Worm (Caenorhabditis elegans) whole organism, late embryonic: Measurements from ENCODE around the gene sec-6.
A peak's percentile ranks its signal among the peaks of the same experiment; 100 is the strongest.

Experiments used
- C08G9.2 ChIP-seq: sonication (generic microtip); optimal IDR thresholded peaks from 2 replicates; lab custom pipeline; 2016; ENCODE audit warnings: mild to moderate bottlenecking, missing genetic modification characterization, moderate library complexity, missing compliant biosample characterization
- C38D4.7 ChIP-seq: fragments of 200-800 bp; sonication (Bioruptor generic); optimal IDR thresholded peaks from 2 replicates; lab custom pipeline; 2018; ENCODE audit warnings: mild to moderate bottlenecking, missing genetic modification characterization, moderate library complexity, missing compliant biosample characterization
- F13H6.1 ChIP-seq: sonication (generic microtip); optimal IDR thresholded peaks from 2 replicates; lab custom pipeline; 2016; ENCODE audit warnings: missing genetic modification characterization, missing compliant biosample characterization
- K02D7.2 ChIP-seq: sonication (generic microtip); optimal IDR thresholded peaks from 2 replicates; lab custom pipeline; 2017; ENCODE audit warnings: mild to moderate bottlenecking, missing genetic modification characterization, missing compliant biosample characterization
- Y22D7AL.16 ChIP-seq: sonication (generic microtip); optimal IDR thresholded peaks from 2 replicates; lab custom pipeline; 2016; ENCODE audit warnings: missing genetic modification characterization, missing compliant biosample characterization
- ahr-1 ChIP-seq: sonication (generic microtip); optimal IDR thresholded peaks from 2 replicates; lab custom pipeline; 2016; ENCODE audit warnings: missing genetic modification characterization, missing compliant biosample characterization
- ama-1 ChIP-seq: fragments of 150-350 bp; optimal IDR thresholded peaks from 2 replicates; lab custom pipeline; 2014
- ceh-14 ChIP-seq: sonication (generic microtip); optimal IDR thresholded peaks from 2 replicates; lab custom pipeline; 2016; ENCODE audit warnings: missing genotype, missing genetic modification characterization, missing compliant biosample characterization
- ceh-18 ChIP-seq: sonication (generic microtip); optimal IDR thresholded peaks from 2 replicates; lab custom pipeline; 2016; ENCODE audit warnings: missing genetic modification characterization, missing compliant biosample characterization
- ceh-19 ChIP-seq: fragments of 200-800 bp; sonication (Bioruptor generic); optimal IDR thresholded peaks from 2 replicates; lab custom pipeline; 2018; ENCODE audit warnings: mild to moderate bottlenecking, missing genetic modification characterization, missing compliant biosample characterization
- ceh-2 ChIP-seq: sonication (generic microtip); optimal IDR thresholded peaks from 2 replicates; lab custom pipeline; 2016; ENCODE audit warnings: missing genotype, missing genetic modification characterization, missing compliant biosample characterization
- ceh-22 ChIP-seq: sonication (generic microtip); optimal IDR thresholded peaks from 2 replicates; lab custom pipeline; 2017; ENCODE audit warnings: missing biosample characterization, missing genetic modification characterization
- ceh-30 ChIP-seq: fragments of 150-350 bp; optimal IDR thresholded peaks from 2 replicates; lab custom pipeline; 2014; ENCODE audit warnings: missing biosample characterization, missing genetic modification characterization
- ceh-31 ChIP-seq: sonication (generic microtip); optimal IDR thresholded peaks from 2 replicates; lab custom pipeline; 2016; ENCODE audit warnings: missing genetic modification characterization, missing compliant biosample characterization
- ceh-34 ChIP-seq: sonication (generic microtip); optimal IDR thresholded peaks from 2 replicates; lab custom pipeline; 2016; ENCODE audit warnings: mild to moderate bottlenecking, missing genetic modification characterization, missing compliant biosample characterization
- ceh-48 ChIP-seq: sonication (generic microtip); optimal IDR thresholded peaks from 2 replicates; lab custom pipeline; 2016; ENCODE audit warnings: missing genetic modification characterization, inconsistent platforms, missing compliant biosample characterization
- ceh-6 ChIP-seq: fragments of 200-800 bp; sonication (Bioruptor generic); optimal IDR thresholded peaks from 2 replicates; lab custom pipeline; 2018; ENCODE audit warnings: mild to moderate bottlenecking, missing genetic modification characterization, missing compliant biosample characterization
- ceh-9 ChIP-seq: sonication (generic microtip); optimal IDR thresholded peaks from 2 replicates; lab custom pipeline; 2016; ENCODE audit warnings: mild to moderate bottlenecking, missing genetic modification characterization, inconsistent platforms, missing compliant biosample characterization
- che-1 ChIP-seq: sonication (generic microtip); optimal IDR thresholded peaks from 2 replicates; lab custom pipeline; 2016; ENCODE audit warnings: mild to moderate bottlenecking, missing genetic modification characterization, missing compliant biosample characterization
- dmd-4 ChIP-seq: sonication (generic microtip); optimal IDR thresholded peaks from 2 replicates; lab custom pipeline; 2016; ENCODE audit warnings: borderline replicate concordance, missing genetic modification characterization, missing compliant biosample characterization
- elt-4 ChIP-seq: sonication (generic microtip); optimal IDR thresholded peaks from 2 replicates; lab custom pipeline; 2016; ENCODE audit warnings: missing genetic modification characterization, missing compliant biosample characterization
- ets-4 ChIP-seq: sonication (generic microtip); optimal IDR thresholded peaks from 2 replicates; lab custom pipeline; 2016; ENCODE audit warnings: missing genetic modification characterization, missing compliant biosample characterization
- fkh-6 ChIP-seq: sonication (generic microtip); optimal IDR thresholded peaks from 2 replicates; lab custom pipeline; 2016; ENCODE audit warnings: missing genetic modification characterization, missing compliant biosample characterization
- hlh-13 ChIP-seq: fragments of 200-800 bp; sonication (Bioruptor generic); optimal IDR thresholded peaks from 2 replicates; lab custom pipeline; 2018; ENCODE audit warnings: mild to moderate bottlenecking, missing genetic modification characterization, missing compliant biosample characterization
- hlh-15 ChIP-seq: sonication (generic microtip); optimal IDR thresholded peaks from 2 replicates; lab custom pipeline; 2016; ENCODE audit warnings: missing genetic modification characterization, missing compliant biosample characterization
- hlh-30 ChIP-seq: sonication (generic microtip); optimal IDR thresholded peaks from 2 replicates; lab custom pipeline; 2017; ENCODE audit warnings: antibody characterized with exemption, missing genetic modification characterization, missing compliant biosample characterization; ENCODE audit not compliant: insufficient read depth
- hlh-6 ChIP-seq: sonication (generic microtip); optimal IDR thresholded peaks from 2 replicates; lab custom pipeline; 2016; ENCODE audit warnings: missing genotype, missing genetic modification characterization, missing compliant biosample characterization
- hlh-8 ChIP-seq: sonication (generic microtip); optimal IDR thresholded peaks from 2 replicates; lab custom pipeline; 2016; ENCODE audit warnings: missing genotype, missing genetic modification characterization, missing compliant biosample characterization
- lim-6 ChIP-seq: sonication (generic microtip); optimal IDR thresholded peaks from 2 replicates; lab custom pipeline; 2016; ENCODE audit warnings: missing genetic modification characterization, missing compliant biosample characterization
- madf-2 ChIP-seq: sonication (generic microtip); optimal IDR thresholded peaks from 2 replicates; lab custom pipeline; 2017; ENCODE audit warnings: missing genetic modification characterization, missing compliant biosample characterization
- mec-3 ChIP-seq: sonication (generic microtip); optimal IDR thresholded peaks from 2 replicates; lab custom pipeline; 2016; ENCODE audit warnings: borderline replicate concordance, missing genetic modification characterization, missing compliant biosample characterization
- nfya-1 ChIP-seq: sonication (generic microtip); optimal IDR thresholded peaks from 2 replicates; lab custom pipeline; 2017; ENCODE audit warnings: missing genetic modification characterization, mild to moderate bottlenecking, missing compliant biosample characterization, antibody characterized with exemption, moderate library complexity
- nhr-232 ChIP-seq: sonication (generic microtip); optimal IDR thresholded peaks from 2 replicates; lab custom pipeline; 2016; ENCODE audit warnings: missing genetic modification characterization, missing compliant biosample characterization
- pag-3 ChIP-seq: sonication (generic microtip); optimal IDR thresholded peaks from 2 replicates; lab custom pipeline; 2016; ENCODE audit warnings: missing compliant biosample characterization, missing genetic modification characterization, borderline replicate concordance
- pha-2 ChIP-seq: sonication (generic microtip); optimal IDR thresholded peaks from 2 replicates; lab custom pipeline; 2017; ENCODE audit warnings: mild to moderate bottlenecking, missing genetic modification characterization, missing compliant biosample characterization
- pqm-1 ChIP-seq: sonication (generic microtip); optimal IDR thresholded peaks from 2 replicates; lab custom pipeline; 2016; ENCODE audit warnings: missing genetic modification characterization, missing compliant biosample characterization
- pros-1 ChIP-seq: fragments of 150-350 bp; optimal IDR thresholded peaks from 2 replicates; lab custom pipeline; 2014; ENCODE audit warnings: missing biosample characterization, missing genetic modification reagents, missing genetic modification characterization
- rnt-1 ChIP-seq: sonication (generic microtip); optimal IDR thresholded peaks from 2 replicates; lab custom pipeline; 2016; ENCODE audit warnings: missing genetic modification characterization, missing compliant biosample characterization
- syd-9 ChIP-seq: sonication (generic microtip); optimal IDR thresholded peaks from 2 replicates; lab custom pipeline; 2016; ENCODE audit warnings: mild to moderate bottlenecking, missing genetic modification characterization, moderate library complexity, missing compliant biosample characterization
- tbx-2 ChIP-seq: sonication (generic microtip); optimal IDR thresholded peaks from 2 replicates; lab custom pipeline; 2016; ENCODE audit warnings: missing genetic modification characterization, missing compliant biosample characterization
- ttx-3 ChIP-seq: sonication (generic microtip); optimal IDR thresholded peaks from 2 replicates; lab custom pipeline; 2016; ENCODE audit warnings: missing genetic modification reagents, missing genetic modification characterization, missing compliant biosample characterization
- unc-3 ChIP-seq, 2 experiments: fragments of 200-800 bp in 1 of 2; sonication (Bioruptor generic) in 1 of 2; sonication (generic microtip) in 1 of 2; conservative IDR thresholded peaks in 1 of 2; optimal IDR thresholded peaks in 1 of 2; 2 replicates each; pipeline versions ENCODE4 v1.3.6 to Lab custom; 2016 to 2022; ENCODE audit warnings: missing compliant biosample characterization in 2 of 2, missing genetic modification characterization in 2 of 2, missing genetic modification reagents in 1 of 2
- unc-86 ChIP-seq: sonication (generic microtip); optimal IDR thresholded peaks from 2 replicates; lab custom pipeline; 2016; ENCODE audit warnings: missing genetic modification characterization, missing compliant biosample characterization
- ztf-16 ChIP-seq: sonication (generic microtip); optimal IDR thresholded peaks from 2 replicates; lab custom pipeline; 2017; ENCODE audit warnings: missing genetic modification characterization, missing compliant biosample characterization

Gene sec-6

DNA sequence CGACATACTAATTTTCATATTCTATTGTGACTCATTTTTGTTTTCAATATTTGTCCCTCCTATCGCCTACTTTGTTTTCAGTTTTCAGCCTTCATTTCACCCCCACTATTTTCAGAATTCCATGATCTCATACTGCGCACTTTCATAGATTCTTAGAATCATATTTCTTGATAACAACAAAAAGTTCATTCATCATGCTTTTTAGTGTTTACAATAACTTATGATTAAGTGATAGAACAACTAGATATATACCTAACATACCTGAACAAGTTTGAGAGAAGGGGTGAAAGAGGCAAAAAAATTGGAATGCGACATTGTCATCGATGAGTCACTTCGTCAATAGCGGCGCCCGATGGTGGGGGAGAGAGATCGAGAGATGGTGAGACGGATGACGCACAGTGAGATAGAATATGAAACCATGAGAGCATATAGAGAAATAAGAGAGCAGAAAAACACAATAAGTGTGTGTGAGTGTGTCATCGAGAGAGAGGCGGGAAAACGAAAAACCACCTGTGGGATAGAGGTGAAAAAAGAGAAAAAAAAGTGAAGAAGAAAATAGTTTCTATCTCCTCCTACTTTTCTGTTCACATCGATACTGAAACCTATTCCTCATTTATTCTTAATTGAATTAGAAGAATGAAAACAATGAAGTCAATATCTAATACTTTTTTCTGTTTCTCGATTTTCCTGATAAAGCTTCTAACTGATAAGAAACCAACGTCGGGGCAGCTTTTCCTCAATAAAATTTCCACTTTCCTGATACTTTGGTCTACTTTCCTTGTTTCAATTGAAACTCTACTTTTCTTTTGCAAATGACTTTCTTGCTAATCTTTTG is 22.5 kb upstream of the sec-6 start (continued):
- TF ChIP-seq elt-4 (tag; lab: Kevin White, UChicago) (no peak), syd-9 (tag; lab: Kevin White, UChicago) (no peak), ceh-22 (tag; lab: Kevin White, UChicago) (no peak), ceh-14 (no peak), dmd-4 (no peak), Y22D7AL.16 (tag; lab: Kevin White, UChicago) (no peak), F13H6.1 (tag; lab: Kevin White, UChicago) (peak; percentile 28), ceh-2 (no peak), hlh-30 (no peak), unc-3 (GFP tag; conservative IDR thresholded peaks at IDR 0.05; lab: Robert Waterston, UW) (no peak), unc-3 (tag; optimal IDR thresholded peaks at IDR 0.05; lab: Kevin White, UChicago) (no peak), ceh-6 (GFP tag; lab: Kevin White, UChicago) (no peak), hlh-6 (tag; lab: Kevin White, UChicago) (no peak), ceh-30 (no peak), ama-1 (peak; percentile 15), pha-2 (tag; lab: Kevin White, UChicago) (no peak), ceh-19 (GFP tag; lab: Kevin White, UChicago) (no peak), ceh-9 (tag; lab: Kevin White, UChicago) (no peak), madf-2 (no peak), mec-3 (tag; lab: Kevin White, UChicago) (no peak), hlh-8 (tag; lab: Kevin White, UChicago) (no peak), nfya-1 (tag; lab: Kevin White, UChicago) (peak; percentile 54), hlh-15 (tag; lab: Kevin White, UChicago) (no peak), C08G9.2 (no peak), che-1 (tag; lab: Kevin White, UChicago) (no peak), rnt-1 (tag; lab: Kevin White, UChicago) (no peak), ets-4 (tag; lab: Kevin White, UChicago) (no peak), ceh-48 (tag; lab: Kevin White, UChicago) (no peak), hlh-13 (GFP tag; lab: Kevin White, UChicago) (no peak), lim-6 (tag; lab: Kevin White, UChicago) (no peak), C38D4.7 (GFP tag; lab: Kevin White, UChicago) (no peak), ahr-1 (tag; lab: Kevin White, UChicago) (no peak), fkh-6 (tag; lab: Kevin White, UChicago) (no peak), ztf-16 (tag; lab: Kevin White, UChicago) (no peak), ceh-18 (tag; lab: Kevin White, UChicago) (peak; percentile 71), pros-1 (no peak), K02D7.2 (no peak), tbx-2 (peak; percentile 56), pag-3 (tag; lab: Kevin White, UChicago) (no peak), unc-86 (no peak)

DNA sequence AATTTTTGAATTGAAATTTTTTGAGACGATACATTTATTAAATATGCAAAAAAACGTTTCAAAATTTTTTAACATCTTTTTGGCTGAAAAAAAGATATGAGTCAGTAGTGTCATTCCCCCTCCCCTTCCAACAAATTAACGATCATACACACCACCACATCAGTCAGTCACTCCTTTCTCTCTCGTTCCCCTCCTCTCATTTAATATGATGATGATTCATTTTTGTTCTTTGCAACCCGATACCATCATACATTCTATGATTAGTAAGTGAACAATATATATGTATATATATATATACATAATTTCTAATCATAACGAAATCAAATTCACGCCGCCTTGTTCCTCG is 21.9 kb upstream of the sec-6 start:
- TF ChIP-seq pqm-1 (tag; lab: Kevin White, UChicago) = no peak
- TF ChIP-seq lim-6 (tag; lab: Kevin White, UChicago) = no peak
- TF ChIP-seq ztf-16 (tag; lab: Kevin White, UChicago) = no peak
- no peak for TF ChIP-seq nhr-232 (tag; lab: Kevin White, UChicago)
- TF ChIP-seq ama-1 = no peak
- TF ChIP-seq K02D7.2 = no peak
- no peak for TF ChIP-seq fkh-6 (tag; lab: Kevin White, UChicago)
- TF ChIP-seq ceh-14 = no peak
- TF ChIP-seq ceh-34 (tag; lab: Kevin White, UChicago) = no peak
- TF ChIP-seq ceh-31 = no peak
- TF ChIP-seq rnt-1 (tag; lab: Kevin White, UChicago) = no peak
- TF ChIP-seq ttx-3 (tag; lab: Kevin White, UChicago) = no peak
- TF ChIP-seq elt-4 (tag; lab: Kevin White, UChicago) = no peak
- TF ChIP-seq unc-3 (GFP tag; conservative IDR thresholded peaks at IDR 0.05; lab: Robert Waterston, UW) = no peak
- TF ChIP-seq unc-3 (tag; optimal IDR thresholded peaks at IDR 0.05; lab: Kevin White, UChicago) = no peak
- no peak for TF ChIP-seq mec-3 (tag; lab: Kevin White, UChicago)
- no peak for TF ChIP-seq ceh-19 (GFP tag; lab: Kevin White, UChicago)
- no peak for TF ChIP-seq C38D4.7 (GFP tag; lab: Kevin White, UChicago)
